Fruit fly (Drosophila melanogaster): ENCODE measurements around the gene CG6073.

CG6073 gene

DNA sequence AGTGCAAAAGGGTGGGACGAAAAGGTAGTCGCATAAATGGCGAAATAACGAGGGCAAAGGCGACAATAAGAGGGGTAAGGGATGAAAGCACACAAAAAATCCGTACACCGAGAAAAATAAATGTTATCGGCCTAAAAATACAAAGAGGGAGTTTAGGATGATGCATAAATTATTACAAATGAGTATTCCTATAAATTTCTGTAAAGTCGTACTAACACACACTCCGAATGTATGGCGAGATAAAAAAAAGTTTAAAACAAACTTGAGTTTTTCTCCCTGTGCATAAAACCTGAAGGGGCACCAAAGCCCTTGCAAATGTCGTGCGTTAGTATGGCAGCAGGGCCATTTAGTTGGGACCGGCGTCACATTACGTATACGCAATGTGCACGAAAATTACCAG, 16.6 kb downstream of the CG6073 start (continued):
- TF ChIP-seq CG8319 (GFP tag; optimal IDR thresholded peaks at IDR 0.05) (no peak), salr (GFP tag; optimal IDR thresholded peaks at IDR 0.05) (no peak), Sox14 (GFP tag; optimal IDR thresholded peaks at IDR 0.05) (no peak), esn (GFP tag; optimal IDR thresholded peaks at IDR 0.05) (no peak)

DNA sequence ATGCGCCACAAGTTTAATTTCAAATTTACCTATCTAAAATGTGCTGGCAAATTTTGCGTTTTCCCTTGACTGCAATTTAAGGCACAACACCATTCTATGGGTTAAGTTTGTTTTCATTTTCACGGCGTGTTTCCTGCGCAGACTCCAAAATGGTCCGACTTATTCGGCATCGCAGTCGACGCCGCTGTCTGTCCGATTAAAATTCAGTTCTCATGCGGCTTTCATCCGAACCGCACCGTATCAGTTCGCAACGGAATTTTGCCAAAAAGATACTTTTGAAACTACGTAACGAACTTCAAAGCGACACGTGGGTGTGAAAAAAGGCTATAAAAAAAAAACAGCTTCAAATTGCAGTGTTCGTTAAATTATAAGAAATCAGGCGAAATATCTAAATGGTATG, 18.0 kb downstream of the CG6073 start, which contains the start of gene CG31323:
Gene CG31323 (plus strand): TSS at position 204 of the 400 bp plus-strand sequence.
- TF ChIP-seq CG4318 (GFP tag; optimal IDR thresholded peaks at IDR 0.05) = no peak
- peak; percentile 47 for TF ChIP-seq svp (GFP tag)

DNA sequence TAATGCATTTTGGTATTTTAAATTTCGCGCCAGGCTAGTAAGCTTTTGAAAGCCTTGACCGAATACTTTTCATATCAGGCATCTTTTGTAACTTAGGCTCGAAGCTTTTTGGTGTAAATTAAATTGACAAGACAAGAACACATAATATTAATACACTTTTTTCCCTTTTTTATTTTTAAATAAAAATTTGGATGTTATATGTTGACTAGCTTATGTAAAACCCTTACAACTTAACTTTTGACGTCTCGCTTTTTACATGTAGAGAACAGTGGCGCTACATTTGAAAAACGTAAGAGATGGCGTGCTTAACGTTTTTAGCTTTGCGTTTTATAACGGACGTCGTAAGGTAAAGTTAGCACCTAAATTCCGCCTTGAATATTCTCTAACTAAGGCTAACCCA, 51.4 kb downstream of the CG6073 start:
- TF ChIP-seq CG11294 (GFP tag; IDR thresholded peaks at IDR 0.05) (no peak), Hr39 (GFP tag; optimal IDR thresholded peaks at IDR 0.05) (peak; percentile 29), CG8119 (GFP tag; IDR thresholded peaks at IDR 0.05) (no peak), CG31627 (GFP tag; optimal IDR thresholded peaks at IDR 0.05) (peak; percentile 20), Sox15 (GFP tag; optimal IDR thresholded peaks at IDR 0.05) (no peak), OdsH (GFP tag; optimal IDR thresholded peaks at IDR 0.05) (no peak), Eip78C (GFP tag) (no peak), cyc (GFP tag; optimal IDR thresholded peaks at IDR 0.05) (peak; percentile 9), CG6808 (GFP tag; optimal IDR thresholded peaks at IDR 0.05) (no peak)

Measured in whole organism, prepupa.